Worm (Caenorhabditis elegans): ENCODE data around the gene ptr-6.

ce11 chrII:5202930-5203329, 43.7 kb downstream of the ptr-6 start, which contains the start of gene ampd-1:
- TF ChIP-seq cnd-1 (tag; optimal IDR thresholded peaks at IDR 0.05) = no peak
- no peak for TF ChIP-seq snpc-4 (tag; optimal IDR thresholded peaks at IDR 0.05)
- TF ChIP-seq M03D4.4 (tag; optimal IDR thresholded peaks at IDR 0.05) = no peak
- no peak for TF ChIP-seq hlh-1 (tag; optimal IDR thresholded peaks at IDR 0.05)
- no peak for TF ChIP-seq elt-3 (tag; optimal IDR thresholded peaks at IDR 0.05)
- no peak for TF ChIP-seq pha-4 (tag; optimal IDR thresholded peaks at IDR 0.05)
- TF ChIP-seq ces-1 (GFP tag; optimal IDR thresholded peaks at IDR 0.05) = no peak
- no peak for TF ChIP-seq unc-39 (tag; optimal IDR thresholded peaks at IDR 0.05)
- no peak for TF ChIP-seq ceh-43 (GFP tag; optimal IDR thresholded peaks at IDR 0.05)
- TF ChIP-seq lsy-2 (tag; optimal IDR thresholded peaks at IDR 0.05) = no peak
- TF ChIP-seq nhr-28 (tag; optimal IDR thresholded peaks at IDR 0.05) = no peak
